Fruit fly (Drosophila melanogaster) whole organism, embryonic: ENCODE data around the gene CG15725.
A peak's percentile ranks its signal among the peaks of the same experiment; 100 is the strongest.

Source experiments
- Atf-2 ChIP-seq: fragments of 200-800 bp; sonication (Bioruptor generic); optimal IDR thresholded peaks from 2 replicates; lab custom pipeline; 2016; ENCODE audit warnings: missing biosample characterization, missing genetic modification characterization
- CG10147 ChIP-seq: fragments of 200-800 bp; sonication (Bioruptor generic); optimal IDR thresholded peaks from 2 replicates; lab custom pipeline; 2019; ENCODE audit warnings: missing biosample characterization, mild to moderate bottlenecking, missing genetic modification characterization, moderate library complexity
- CG11456 ChIP-seq: fragments of 200-800 bp; sonication (Bioruptor generic); IDR thresholded peaks from 3 replicates; pipeline ENCODE4 v1.3.6; 2022; ENCODE audit warnings: missing biosample characterization, missing genetic modification characterization
- CG12155 ChIP-seq: fragments of 200-800 bp; sonication (Bioruptor generic); optimal IDR thresholded peaks from 3 replicates; lab custom pipeline; 2016; ENCODE audit warnings: missing biosample characterization, missing genetic modification characterization
- CG12236 ChIP-seq: fragments of 200-800 bp; sonication (Bioruptor generic); optimal IDR thresholded peaks from 2 replicates; lab custom pipeline; 2016; ENCODE audit warnings: missing biosample characterization, missing genetic modification characterization
- CG13287 ChIP-seq: fragments of 200-800 bp; sonication (Bioruptor generic); IDR thresholded peaks from 2 replicates; pipeline ENCODE4 v1.3.6; 2022; ENCODE audit warnings: missing biosample characterization, missing genetic modification characterization; ENCODE audit not compliant: partially characterized antibody
- CG14965 ChIP-seq: fragments of 200-800 bp; sonication (Bioruptor generic); optimal IDR thresholded peaks from 2 replicates; lab custom pipeline; 2016; ENCODE audit warnings: missing biosample characterization, missing genetic modification characterization, borderline replicate concordance
- CG15073 ChIP-seq: fragments of 200-800 bp; sonication (Bioruptor generic); optimal IDR thresholded peaks from 2 replicates; lab custom pipeline; 2016; ENCODE audit warnings: missing biosample characterization, missing genetic modification characterization
- CG15514 ChIP-seq: fragments of 200-800 bp; sonication (Bioruptor generic); optimal IDR thresholded peaks from 3 replicates; lab custom pipeline; 2017; ENCODE audit warnings: missing biosample characterization, missing genetic modification characterization, mild to moderate bottlenecking, moderate library complexity, missing genetic modification reagents
- CG15696 ChIP-seq: fragments of 200-800 bp; sonication (Bioruptor generic); optimal IDR thresholded peaks from 2 replicates; lab custom pipeline; 2019; ENCODE audit warnings: missing biosample characterization, mild to moderate bottlenecking, missing genetic modification characterization, moderate library complexity
- CG1647 ChIP-seq: fragments of 200-800 bp; sonication (Bioruptor generic); optimal IDR thresholded peaks from 3 replicates; lab custom pipeline; 2016; ENCODE audit warnings: missing biosample characterization, missing genetic modification characterization
- CG16779 ChIP-seq: fragments of 200-800 bp; sonication (Bioruptor generic); IDR thresholded peaks from 2 replicates; pipeline ENCODE4 v1.3.6; 2022; ENCODE audit warnings: missing biosample characterization, missing genetic modification characterization
- CG17359 ChIP-seq: fragments of 200-800 bp; sonication (Bioruptor generic); optimal IDR thresholded peaks from 3 replicates; lab custom pipeline; 2018; ENCODE audit warnings: missing biosample characterization, mild to moderate bottlenecking, missing genetic modification characterization, moderate library complexity
- CG17361 ChIP-seq: fragments of 200-800 bp; sonication (Bioruptor generic); IDR thresholded peaks from 3 replicates; pipeline ENCODE4 v1.3.6; 2022; ENCODE audit warnings: missing biosample characterization, missing genetic modification characterization
- CG17385 ChIP-seq: fragments of 200-800 bp; sonication (Bioruptor generic); optimal IDR thresholded peaks from 3 replicates; lab custom pipeline; 2018; ENCODE audit warnings: missing biosample characterization, mild to moderate bottlenecking, missing genetic modification characterization
- CG2116 ChIP-seq: fragments of 200-800 bp; sonication (Bioruptor generic); optimal IDR thresholded peaks from 3 replicates; lab custom pipeline; 2018; ENCODE audit warnings: missing biosample characterization, mild to moderate bottlenecking, missing genetic modification characterization
- CG2120 ChIP-seq: fragments of 200-800 bp; sonication (Bioruptor generic); optimal IDR thresholded peaks from 3 replicates; lab custom pipeline; 2016; ENCODE audit warnings: missing biosample characterization, missing genetic modification characterization
- CG2202 ChIP-seq: fragments of 200-800 bp; sonication (Bioruptor generic); optimal IDR thresholded peaks from 2 replicates; lab custom pipeline; 2018; ENCODE audit warnings: missing biosample characterization, mild to moderate bottlenecking, missing genetic modification characterization
- CG31365 ChIP-seq: fragments of 200-800 bp; sonication (Bioruptor generic); optimal IDR thresholded peaks from 2 replicates; lab custom pipeline; 2018; ENCODE audit warnings: missing biosample characterization, mild to moderate bottlenecking, missing genetic modification characterization
- CG3726 ChIP-seq: fragments of 200-800 bp; sonication (Bioruptor generic); IDR thresholded peaks from 3 replicates; pipeline ENCODE4, ENCODE4 v1.3.6; 2022; ENCODE audit warnings: missing biosample characterization, missing genetic modification characterization
- CG4617 ChIP-seq: fragments of 200-800 bp; sonication (Bioruptor generic); optimal IDR thresholded peaks from 3 replicates; lab custom pipeline; 2016; ENCODE audit warnings: missing biosample characterization, missing genetic modification characterization, borderline replicate concordance
- CG5953 ChIP-seq: fragments of 200-800 bp; sonication (Bioruptor generic); IDR thresholded peaks from 2 replicates; pipeline ENCODE4 v1.3.6; 2022; ENCODE audit warnings: missing biosample characterization, missing genetic modification characterization
- CG6254 ChIP-seq: fragments of 200-800 bp; sonication (Bioruptor generic); optimal IDR thresholded peaks from 3 replicates; lab custom pipeline; 2017; ENCODE audit warnings: mild to moderate bottlenecking, missing biosample characterization, missing genetic modification reagents, missing genetic modification characterization
- CG7357 ChIP-seq: fragments of 200-800 bp; sonication (Bioruptor generic); IDR thresholded peaks from 3 replicates; pipeline ENCODE4 v1.3.6; 2022; ENCODE audit warnings: missing biosample characterization, missing genetic modification characterization
- CTCF ChIP-seq: fragments of 200-800 bp; sonication (Bioruptor generic); optimal IDR thresholded peaks from 2 replicates; lab custom pipeline; 2017; ENCODE audit warnings: missing biosample characterization, mild to moderate bottlenecking, missing genetic modification characterization, moderate library complexity
- CoRest ChIP-seq: fragments of 200-800 bp; sonication (Bioruptor generic); optimal IDR thresholded peaks from 3 replicates; lab custom pipeline; 2018; ENCODE audit warnings: missing biosample characterization, mild to moderate bottlenecking, missing genetic modification characterization, moderate library complexity
- Dbx ChIP-seq: fragments of 200-800 bp; sonication (Bioruptor generic); IDR thresholded peaks from 3 replicates; pipeline ENCODE4 v1.3.6; 2022; ENCODE audit warnings: missing biosample characterization, missing genetic modification characterization
- Drgx ChIP-seq: fragments of 200-800 bp; sonication (Bioruptor generic); IDR thresholded peaks from 2 replicates; pipeline ENCODE4 v1.3.6; 2022; ENCODE audit warnings: missing biosample characterization, missing genetic modification characterization
- E2f2 ChIP-seq: fragments of 200-800 bp; sonication (Bioruptor generic); IDR thresholded peaks from 2 replicates; pipeline ENCODE4 v1.3.6; 2022; ENCODE audit warnings: missing biosample characterization, missing genetic modification characterization
- Hr3 ChIP-seq: fragments of 200-800 bp; sonication (Bioruptor generic); optimal IDR thresholded peaks from 3 replicates; lab custom pipeline; 2016; ENCODE audit warnings: missing biosample characterization, missing genetic modification characterization
- Jarid2 ChIP-seq: fragments of 200-800 bp; sonication (Bioruptor generic); optimal IDR thresholded peaks from 3 replicates; lab custom pipeline; 2017; ENCODE audit warnings: mild to moderate bottlenecking, missing biosample characterization, missing genetic modification reagents, missing genetic modification characterization
- Lim3 ChIP-seq: fragments of 200-800 bp; sonication (Bioruptor generic); IDR thresholded peaks from 2 replicates; pipeline ENCODE4 v1.3.6; 2022; ENCODE audit warnings: missing biosample characterization, missing genetic modification characterization
- Nf-YC ChIP-seq: fragments of 200-800 bp; optimal IDR thresholded peaks from 3 replicates; lab custom pipeline; 2019; ENCODE audit warnings: missing biosample characterization, mild to moderate bottlenecking, missing genetic modification characterization, moderate library complexity
- ara ChIP-seq: fragments of 200-800 bp; sonication (Bioruptor generic); IDR thresholded peaks from 2 replicates; pipeline ENCODE4 v1.3.6; 2022; ENCODE audit warnings: missing biosample characterization, missing genetic modification characterization
- bigmax ChIP-seq: fragments of 200-800 bp; sonication (Bioruptor generic); optimal IDR thresholded peaks from 2 replicates; lab custom pipeline; 2018; ENCODE audit warnings: missing biosample characterization, mild to moderate bottlenecking, missing genetic modification characterization
- bsh ChIP-seq, 2 experiments: fragments of 200-800 bp; sonication (Bioruptor generic); optimal IDR thresholded peaks; 2 replicates each; lab custom pipeline; 2017 to 2018; ENCODE audit warnings: mild to moderate bottlenecking in 2 of 2, missing biosample characterization in 2 of 2, missing genetic modification characterization in 2 of 2, moderate library complexity in 1 of 2
- chinmo ChIP-seq: fragments of 200-800 bp; sonication (Bioruptor generic); IDR thresholded peaks from 4 replicates; pipeline ENCODE4 v1.3.6; 2022; ENCODE audit warnings: missing biosample characterization, missing genetic modification characterization; ENCODE audit not compliant: partially characterized antibody
- dan ChIP-seq: fragments of 200-800 bp; sonication (Bioruptor generic); IDR thresholded peaks from 2 replicates; pipeline ENCODE4 v1.3.6; 2022; ENCODE audit warnings: missing biosample characterization, missing genetic modification characterization
- emc ChIP-seq: fragments of 200-800 bp; sonication (Bioruptor generic); optimal IDR thresholded peaks from 2 replicates; lab custom pipeline; 2016; ENCODE audit warnings: missing biosample characterization, missing genetic modification characterization
- ems ChIP-seq: fragments of 200-800 bp; sonication (Bioruptor generic); optimal IDR thresholded peaks from 3 replicates; lab custom pipeline; 2016; ENCODE audit warnings: missing biosample characterization, missing genetic modification characterization
- hth ChIP-seq: fragments of >200 bp; optimal IDR thresholded peaks from 2 replicates; lab custom pipeline; 2017; ENCODE audit warnings: inconsistent platforms
- kay ChIP-seq: fragments of 200-800 bp; sonication (Bioruptor generic); optimal IDR thresholded peaks from 2 replicates; lab custom pipeline; 2016; ENCODE audit warnings: missing biosample characterization, missing genetic modification characterization
- lmd ChIP-seq: fragments of 200-800 bp; sonication (Bioruptor generic); IDR thresholded peaks from 2 replicates; pipeline ENCODE4 v1.3.6; 2022; ENCODE audit warnings: missing biosample characterization, missing genetic modification characterization
- luna ChIP-seq: fragments of 200-800 bp; sonication (Bioruptor generic); optimal IDR thresholded peaks from 2 replicates; lab custom pipeline; 2016; ENCODE audit warnings: missing biosample characterization, missing genetic modification characterization
- maf-S ChIP-seq: fragments of 200-800 bp; sonication (Bioruptor generic); optimal IDR thresholded peaks from 2 replicates; lab custom pipeline; 2016; ENCODE audit warnings: missing biosample characterization, missing genetic modification characterization
- pita ChIP-seq: fragments of 200-800 bp; sonication (Bioruptor generic); optimal IDR thresholded peaks from 2 replicates; lab custom pipeline; 2017; ENCODE audit warnings: missing biosample characterization, mild to moderate bottlenecking, missing genetic modification characterization
- prd ChIP-seq, 3 experiments: fragments of >200 bp in 2 of 3; fragments of 200-800 bp in 1 of 3; sonication (Bioruptor generic) in 1 of 3; optimal IDR thresholded peaks in 2 of 3; IDR thresholded peaks in 1 of 3; 2 replicates in 2 of 3; 3 replicates in 1 of 3; pipeline versions ENCODE4 v1.3.6 to Lab custom; 2017 to 2022; ENCODE audit warnings: missing biosample characterization in 1 of 3, missing genetic modification characterization in 1 of 3
- schlank ChIP-seq: fragments of 200-800 bp; sonication (Bioruptor generic); optimal IDR thresholded peaks from 2 replicates; lab custom pipeline; 2018; ENCODE audit warnings: missing biosample characterization, mild to moderate bottlenecking, missing genetic modification characterization
- ttk ChIP-seq: fragments of 200-800 bp; sonication (Bioruptor generic); IDR thresholded peaks from 2 replicates; pipeline ENCODE4 v2.1.2; 2022; ENCODE audit warnings: missing biosample characterization, missing genetic modification characterization
- wek ChIP-seq: fragments of 200-800 bp; sonication (Bioruptor generic); optimal IDR thresholded peaks from 3 replicates; lab custom pipeline; 2018; ENCODE audit warnings: missing biosample characterization, mild to moderate bottlenecking, missing genetic modification characterization, moderate library complexity

CG15725 gene

DNA sequence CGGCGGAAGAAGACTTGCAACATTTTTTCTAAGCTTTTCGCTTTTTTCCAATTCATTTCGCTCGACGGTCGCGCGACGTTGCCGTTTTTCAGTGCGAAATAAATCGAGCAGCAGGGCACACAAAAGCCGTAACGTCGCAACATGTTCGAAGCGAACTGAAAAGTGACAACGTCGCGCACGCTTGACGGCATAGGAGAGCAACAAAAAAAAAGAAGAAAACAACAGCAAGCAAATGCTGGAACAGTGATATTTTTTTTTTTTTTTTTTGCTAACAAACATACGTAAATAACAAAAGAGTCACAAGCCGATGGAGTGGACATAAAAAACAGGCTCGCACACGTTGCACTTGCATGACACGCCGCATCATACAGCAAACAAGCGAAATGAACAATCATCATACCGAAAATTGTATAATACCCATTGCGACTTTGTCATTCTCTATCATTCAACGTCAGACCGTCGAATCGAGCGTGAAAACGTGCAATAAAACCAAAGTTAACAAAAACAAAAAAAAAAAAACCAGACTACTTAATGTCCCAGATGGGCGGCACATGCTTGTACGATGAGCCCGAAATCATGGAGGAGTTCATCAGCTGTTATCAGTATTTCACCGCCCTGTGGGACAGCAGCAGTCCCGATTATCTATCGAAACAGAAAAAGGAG lies 38.5 kb downstream of the CG15725 start, which contains the start of gene CG4004 (continued):
- TF ChIP-seq Hr3 (GFP tag; lab: Kevin White, UChicago) (no peak), bsh (GFP tag; optimal IDR thresholded peaks at IDR 0.05; lab: Kevin White, UChicago) (peak in 1 of 2 experiments; percentile 48), CG15514 (no peak), CoRest (peak; percentile 1), CG2116 (GFP tag; lab: Kevin White, UChicago) (no peak), Nf-YC (tag; lab: Kevin White, UChicago) (no peak), Atf-2 (GFP tag; lab: Kevin White, UChicago) (no peak), CG6254 (GFP tag; lab: Kevin White, UChicago) (no peak), ems (GFP tag; lab: Kevin White, UChicago) (no peak), Drgx (GFP tag; lab: Robert Waterston, UW) (peak; percentile 82), Jarid2 (GFP tag; lab: Kevin White, UChicago) (no peak), CG15073 (GFP tag; lab: Kevin White, UChicago) (no peak), CG14965 (GFP tag; lab: Kevin White, UChicago) (no peak), CG12155 (GFP tag; lab: Kevin White, UChicago) (no peak), chinmo (GFP tag; lab: Robert Waterston, UW) (no peak), luna (GFP tag; lab: Kevin White, UChicago) (no peak), dan (GFP tag; lab: Robert Waterston, UW) (no peak), CG3726 (GFP tag; lab: Robert Waterston, UW) (no peak), Lim3 (no peak), ttk (GFP tag; lab: Robert Waterston, UW) (no peak), CG31365 (no peak), CG5953 (no peak), Dbx (no peak), CTCF (GFP tag; lab: Kevin White, UChicago) (no peak), CG17361 (GFP tag; lab: Robert Waterston, UW) (no peak), pita (GFP tag; lab: Kevin White, UChicago) (no peak), bigmax (GFP tag; lab: Kevin White, UChicago) (no peak), hth (lab: Kevin White, UChicago) (no peak), E2f2 (GFP tag; lab: Robert Waterston, UW) (no peak), CG12236 (GFP tag; lab: Kevin White, UChicago) (no peak), CG11456 (GFP tag; lab: Robert Waterston, UW) (no peak), ara (GFP tag; lab: Robert Waterston, UW) (no peak), wek (GFP tag; lab: Kevin White, UChicago) (no peak), CG16779 (GFP tag; lab: Robert Waterston, UW) (no peak), CG13287 (GFP tag; lab: Robert Waterston, UW) (no peak), CG17385 (no peak), emc (no peak), CG4617 (GFP tag; lab: Kevin White, UChicago) (no peak), CG7357 (GFP tag; lab: Robert Waterston, UW) (no peak), CG2202 (tag; lab: Kevin White, UChicago) (no peak), maf-S (GFP tag; lab: Kevin White, UChicago) (no peak), prd (optimal IDR thresholded peaks at IDR 0.05; lab: Kevin White, UChicago) (no peak), prd (GFP tag; IDR thresholded peaks at IDR 0.05; lab: Robert Waterston, UW) (no peak), CG15696 (tag; lab: Kevin White, UChicago) (peak; percentile 61), CG1647 (GFP tag; lab: Kevin White, UChicago) (no peak), CG2120 (GFP tag; lab: Kevin White, UChicago) (no peak), schlank (tag; lab: Kevin White, UChicago) (no peak), CG10147 (no peak), lmd (GFP tag; lab: Robert Waterston, UW) (no peak), CG17359 (peak; percentile 49), kay (no peak)
